Worm (Caenorhabditis elegans): Measurements from ENCODE around the gene T19D7.6.

ce11 chrX:681413-681812 is 10.8 kb upstream of the T19D7.6 start:
- TF ChIP-seq elt-3 (tag; optimal IDR thresholded peaks at IDR 0.05): no peak
- no peak for TF ChIP-seq mml-1 (tag; optimal IDR thresholded peaks at IDR 0.05)
- TF ChIP-seq nhr-76 (tag; optimal IDR thresholded peaks at IDR 0.05): no peak

Data from whole organism, L3 larva.